Worm (Caenorhabditis elegans) whole organism, early embryonic: ENCODE data around the gene W03F9.4.

ENCODE experiments used
- B0310.2 ChIP-seq: sonication (generic microtip); optimal IDR thresholded peaks from 2 replicates; lab custom pipeline; 2016; ENCODE audit warnings: mild to moderate bottlenecking, missing genetic modification characterization, missing compliant biosample characterization
- F13C5.2 ChIP-seq: sonication (generic microtip); optimal IDR thresholded peaks from 2 replicates; lab custom pipeline; 2017; ENCODE audit warnings: mild to moderate bottlenecking, missing genetic modification characterization, inconsistent platforms, missing compliant biosample characterization
- aly-1 ChIP-seq: sonication (generic microtip); optimal IDR thresholded peaks from 2 replicates; lab custom pipeline; 2016; ENCODE audit warnings: missing genetic modification characterization, missing compliant biosample characterization
- ama-1 ChIP-seq: fragments of 150-350 bp; optimal IDR thresholded peaks from 2 replicates; lab custom pipeline; 2014
- ceh-13 ChIP-seq: fragments of 200-800 bp; sonication (Bioruptor generic); optimal IDR thresholded peaks from 2 replicates; lab custom pipeline; 2018; ENCODE audit warnings: mild to moderate bottlenecking, missing genetic modification characterization, missing compliant biosample characterization
- ceh-36 ChIP-seq: sonication (generic microtip); optimal IDR thresholded peaks from 2 replicates; lab custom pipeline; 2016; ENCODE audit warnings: missing genetic modification characterization, inconsistent platforms, missing compliant biosample characterization
- ets-7 ChIP-seq: sonication (generic microtip); optimal IDR thresholded peaks from 2 replicates; lab custom pipeline; 2016; ENCODE audit warnings: missing genotype, missing genetic modification characterization, missing compliant biosample characterization
- flt-1 ChIP-seq: fragments of 200-800 bp; sonication (Bioruptor generic); IDR thresholded peaks from 2 replicates; pipeline ENCODE4 v1.3.6; 2022; ENCODE audit warnings: missing genetic modification characterization, missing compliant biosample characterization
- hmbx-1 ChIP-seq: sonication (generic microtip); optimal IDR thresholded peaks from 2 replicates; lab custom pipeline; 2016; ENCODE audit warnings: mild to moderate bottlenecking, missing genetic modification characterization, missing compliant biosample characterization
- hmg-4 ChIP-seq: fragments of 200-800 bp; sonication (Bioruptor generic); optimal IDR thresholded peaks from 2 replicates; lab custom pipeline; 2018; ENCODE audit warnings: mild to moderate bottlenecking, missing genetic modification characterization, missing compliant biosample characterization
- hnd-1 ChIP-seq: sonication (generic microtip); optimal IDR thresholded peaks from 2 replicates; lab custom pipeline; 2016; ENCODE audit warnings: missing genetic modification characterization, missing compliant biosample characterization
- pes-1 ChIP-seq: fragments of 200-800 bp; sonication (Bioruptor generic); IDR thresholded peaks from 2 replicates; pipeline ENCODE4 v1.3.6; 2022; ENCODE audit warnings: missing genetic modification reagents, missing genetic modification characterization, missing compliant biosample characterization
- scrt-1 ChIP-seq: fragments of 200-800 bp; sonication (Bioruptor generic); IDR thresholded peaks from 2 replicates; pipeline ENCODE4 v1.3.6; 2022; ENCODE audit warnings: missing genetic modification characterization, missing compliant biosample characterization
- sea-1 ChIP-seq: fragments of 200-800 bp; sonication (Bioruptor generic); conservative IDR thresholded peaks from 2 replicates; pipeline ENCODE4 v1.3.6; 2022; ENCODE audit warnings: missing genetic modification characterization, missing compliant biosample characterization
- tbx-11 ChIP-seq: fragments of 200-800 bp; sonication (Bioruptor generic); IDR thresholded peaks from 2 replicates; pipeline ENCODE4 v1.3.6; 2022; ENCODE audit warnings: missing genetic modification characterization, missing compliant biosample characterization
- tbx-37 ChIP-seq: fragments of 200-800 bp; sonication (Bioruptor generic); conservative IDR thresholded peaks from 2 replicates; pipeline ENCODE4 v1.3.6; 2022; ENCODE audit warnings: missing genetic modification reagents, missing genetic modification characterization, missing compliant biosample characterization
- tra-4 ChIP-seq: sonication (generic microtip); optimal IDR thresholded peaks from 2 replicates; lab custom pipeline; 2017; ENCODE audit warnings: missing genetic modification characterization, missing compliant biosample characterization

Gene W03F9.4

ce11 chrV:103977-104376, 47.2 kb downstream of the W03F9.4 start, which contains the start of gene rps-27:
Gene rps-27 (minus strand): TSS chrV:104077.
- TF ChIP-seq ets-7 (tag; lab: Kevin White, UChicago) (no peak), ama-1 (lab: Kevin White, UChicago) (no peak), tbx-37 (GFP tag; lab: Robert Waterston, UW) (no peak), flt-1 (no peak), scrt-1 (GFP tag; lab: Robert Waterston, UW) (no peak), pes-1 (GFP tag; lab: Robert Waterston, UW) (no peak), tbx-11 (GFP tag; lab: Robert Waterston, UW) (no peak), sea-1 (GFP tag; lab: Robert Waterston, UW) (no peak), F13C5.2 (tag; lab: Kevin White, UChicago) (no peak), ceh-13 (GFP tag; lab: Kevin White, UChicago) (no peak), ceh-36 (tag; lab: Kevin White, UChicago) (no peak), B0310.2 (no peak), hmbx-1 (tag; lab: Kevin White, UChicago) (no peak), hnd-1 (no peak), aly-1 (tag; lab: Kevin White, UChicago) (no peak), tra-4 (tag; lab: Kevin White, UChicago) (no peak), hmg-4 (GFP tag; lab: Kevin White, UChicago) (no peak)

ce11 chrV:103043-103702, 48.0 kb downstream of the W03F9.4 start:
- no peak for TF ChIP-seq B0310.2

ce11 chrV:102165-102564, 49.0 kb downstream of the W03F9.4 start:
- TF ChIP-seq tbx-37 (GFP tag; lab: Robert Waterston, UW) (no peak), B0310.2 (no peak), sea-1 (GFP tag; lab: Robert Waterston, UW) (no peak), ceh-13 (GFP tag; lab: Kevin White, UChicago) (no peak), hmbx-1 (tag; lab: Kevin White, UChicago) (no peak), pes-1 (GFP tag; lab: Robert Waterston, UW) (no peak), aly-1 (tag; lab: Kevin White, UChicago) (no peak), ets-7 (tag; lab: Kevin White, UChicago) (no peak), hmg-4 (GFP tag; lab: Kevin White, UChicago) (no peak), tra-4 (tag; lab: Kevin White, UChicago) (no peak), ama-1 (lab: Kevin White, UChicago) (no peak), scrt-1 (GFP tag; lab: Robert Waterston, UW) (no peak), ceh-36 (tag; lab: Kevin White, UChicago) (no peak), F13C5.2 (tag; lab: Kevin White, UChicago) (no peak), flt-1 (no peak), tbx-11 (GFP tag; lab: Robert Waterston, UW) (no peak), hnd-1 (no peak)
